Worm (Caenorhabditis elegans): ENCODE data around the gene T10G3.4.

T10G3.4 gene

ce11 chrV:13432364-13432763, 51.9 kb downstream of the T10G3.4 start, which contains the start of gene srd-17:
Gene srd-17 (minus strand): TSS chrV:13432714.
- TF ChIP-seq elt-1 (tag; optimal IDR thresholded peaks at IDR 0.05), result no peak
- no peak for TF ChIP-seq F13H6.1 (tag; optimal IDR thresholded peaks at IDR 0.05)
- no peak for TF ChIP-seq blmp-1 (tag; optimal IDR thresholded peaks at IDR 0.05; ENCODE audit: insufficient read depth)
- TF ChIP-seq nhr-25 (tag; optimal IDR thresholded peaks at IDR 0.05), result no peak
- no peak for TF ChIP-seq ZK546.5 (tag; optimal IDR thresholded peaks at IDR 0.05)
- TF ChIP-seq alr-1 (tag; optimal IDR thresholded peaks at IDR 0.05), result no peak
- no peak for TF ChIP-seq ama-1 (optimal IDR thresholded peaks at IDR 0.05)
- no peak for TF ChIP-seq R02D3.7 (tag; optimal IDR thresholded peaks at IDR 0.05)
- no peak for TF ChIP-seq skn-1 (tag; optimal IDR thresholded peaks at IDR 0.05)
- TF ChIP-seq unc-39 (tag; optimal IDR thresholded peaks at IDR 0.05), result no peak
- no peak for TF ChIP-seq nhr-12 (tag; optimal IDR thresholded peaks at IDR 0.05)
- no peak for TF ChIP-seq sma-9 (GFP tag; optimal IDR thresholded peaks at IDR 0.05)
- TF ChIP-seq sma-9 (tag; optimal IDR thresholded peaks at IDR 0.05), result no peak
- no peak for TF ChIP-seq ceh-16 (tag; optimal IDR thresholded peaks at IDR 0.05)
- no peak for TF ChIP-seq elt-3 (tag; optimal IDR thresholded peaks at IDR 0.05)
- no peak for TF ChIP-seq mdl-1 (tag; optimal IDR thresholded peaks at IDR 0.05)
